Fruit fly (Drosophila melanogaster) whole organism, adult: Measurements from ENCODE around the gene CG31200.

Source experiments
- Clk ChIP-seq: fragments of 200-800 bp; sonication (Bioruptor generic); optimal IDR thresholded peaks from 2 replicates; lab custom pipeline; 2017; ENCODE audit warnings: missing biosample characterization, missing genetic modification characterization
- toe ChIP-seq: fragments of 200-800 bp; sonication (Bioruptor generic); optimal IDR thresholded peaks from 2 replicates; lab custom pipeline; 2016; ENCODE audit warnings: missing biosample characterization, missing genetic modification characterization

DNA sequence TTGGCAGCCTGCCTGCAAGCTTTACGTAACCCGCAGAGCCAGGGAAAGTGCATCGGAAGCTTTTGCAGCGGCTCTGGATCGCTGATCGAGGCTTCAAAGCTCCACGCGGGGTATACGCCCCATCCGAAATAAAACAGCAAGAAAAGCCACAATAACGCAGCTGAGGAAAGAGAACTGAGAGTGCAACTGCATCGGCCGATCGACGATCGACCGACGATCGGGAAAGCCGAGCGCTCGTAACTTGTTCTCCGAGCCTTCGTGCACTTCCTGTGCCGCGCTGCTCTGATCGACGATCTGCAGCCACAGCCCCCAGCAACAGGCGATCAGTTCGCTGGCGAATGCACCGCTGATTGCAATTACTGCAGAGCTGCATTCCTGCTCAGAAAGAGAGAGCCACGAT is 34.8 kb upstream of the CG31200 start:
- TF ChIP-seq Clk (GFP tag; lab: Kevin White, UChicago) = peak; percentile 49
- peak; percentile 18 for TF ChIP-seq toe (GFP tag; lab: Kevin White, UChicago)
